Worm (Caenorhabditis elegans) whole organism, young adult: ENCODE measurements around the gene C53B4.3.

Experiments
- B0019.2 ChIP-seq: fragments of 200-800 bp; sonication (Bioruptor generic); conservative IDR thresholded peaks from 2 replicates; pipeline ENCODE4 v1.3.6; 2022; ENCODE audit warnings: missing genetic modification reagents, missing genetic modification characterization, missing compliant biosample characterization
- F10E7.11 ChIP-seq: sonication (generic microtip); optimal IDR thresholded peaks from 2 replicates; lab custom pipeline; 2017; ENCODE audit warnings: mild to moderate bottlenecking, missing genetic modification characterization, moderate library complexity, missing compliant biosample characterization
- F22D6.2 ChIP-seq: sonication (generic microtip); optimal IDR thresholded peaks from 2 replicates; lab custom pipeline; 2016; ENCODE audit warnings: mild to moderate bottlenecking, missing genetic modification characterization, missing compliant biosample characterization
- F23B12.7 ChIP-seq: sonication (generic microtip); optimal IDR thresholded peaks from 2 replicates; lab custom pipeline; 2017; ENCODE audit warnings: missing genetic modification characterization, mild to moderate bottlenecking, missing compliant biosample characterization, antibody characterized with exemption, moderate library complexity; ENCODE audit not compliant: insufficient read depth
- K12H6.12 ChIP-seq: fragments of 200-800 bp; sonication (Bioruptor generic); optimal IDR thresholded peaks from 2 replicates; lab custom pipeline; 2018; ENCODE audit warnings: mild to moderate bottlenecking, missing genetic modification characterization, missing compliant biosample characterization
- Y79H2A.3 ChIP-seq: fragments of 200-800 bp; sonication (Bioruptor generic); conservative IDR thresholded peaks from 2 replicates; pipeline ENCODE4 v1.3.6; 2022; ENCODE audit warnings: missing genetic modification reagents, missing genetic modification characterization, missing compliant biosample characterization
- Y95B8A.8 ChIP-seq: fragments of 200-800 bp; sonication (Bioruptor generic); IDR thresholded peaks from 2 replicates; pipeline ENCODE4 v1.3.6; 2022; ENCODE audit warnings: missing genetic modification reagents, missing genetic modification characterization, missing compliant biosample characterization
- akir-1 ChIP-seq: fragments of 200-800 bp; sonication (Bioruptor generic); optimal IDR thresholded peaks from 2 replicates; lab custom pipeline; 2018; ENCODE audit warnings: mild to moderate bottlenecking, missing genetic modification characterization, moderate library complexity, missing compliant biosample characterization
- atf-7 ChIP-seq: sonication (generic microtip); optimal IDR thresholded peaks from 2 replicates; lab custom pipeline; 2017; ENCODE audit warnings: mild to moderate bottlenecking, missing genetic modification characterization, missing compliant biosample characterization
- attf-5 ChIP-seq: fragments of 200-800 bp; sonication (Bioruptor generic); optimal IDR thresholded peaks from 2 replicates; lab custom pipeline; 2018; ENCODE audit warnings: mild to moderate bottlenecking, missing genetic modification characterization, missing compliant biosample characterization
- attf-6 ChIP-seq: fragments of 200-800 bp; sonication (Bioruptor generic); IDR thresholded peaks from 2 replicates; pipeline ENCODE4 v1.3.6; 2022; ENCODE audit warnings: missing genetic modification reagents, missing genetic modification characterization, missing compliant biosample characterization
- bed-1 ChIP-seq: fragments of 200-800 bp; sonication (Bioruptor generic); IDR thresholded peaks from 2 replicates; pipeline ENCODE4 v1.3.6; 2022; ENCODE audit warnings: missing genetic modification reagents, missing genetic modification characterization, missing compliant biosample characterization
- ceh-27 ChIP-seq: fragments of 200-800 bp; sonication (Bioruptor generic); optimal IDR thresholded peaks from 2 replicates; lab custom pipeline; 2018; ENCODE audit warnings: mild to moderate bottlenecking, missing genetic modification characterization, moderate library complexity, missing compliant biosample characterization
- ceh-58 ChIP-seq: fragments of 200-800 bp; sonication (Bioruptor generic); IDR thresholded peaks from 2 replicates; pipeline ENCODE4 v1.3.6; 2022; ENCODE audit warnings: missing genetic modification characterization, missing compliant biosample characterization
- dox-1 ChIP-seq: fragments of 200-800 bp; sonication (Bioruptor generic); IDR thresholded peaks from 2 replicates; pipeline ENCODE4 v1.3.6; 2022; ENCODE audit warnings: missing genetic modification reagents, missing genetic modification characterization, missing compliant biosample characterization
- efl-1 ChIP-seq: fragments of 150-350 bp; optimal IDR thresholded peaks from 2 replicates; lab custom pipeline; 2014; ENCODE audit warnings: missing biosample characterization, missing genetic modification reagents, missing genetic modification characterization
- hsf-1 ChIP-seq: fragments of 200-800 bp; sonication (Bioruptor generic); IDR thresholded peaks from 2 replicates; pipeline ENCODE4 v1.3.6; 2022; ENCODE audit warnings: missing genetic modification reagents, missing genetic modification characterization, missing compliant biosample characterization
- let-607 ChIP-seq, 2 experiments: fragments of 200-800 bp in 1 of 2; sonication (Bioruptor generic) in 1 of 2; sonication (generic microtip) in 1 of 2; optimal IDR thresholded peaks; 2 replicates each; lab custom pipeline; 2016 to 2018; ENCODE audit warnings: mild to moderate bottlenecking in 2 of 2, missing compliant biosample characterization in 2 of 2, missing genetic modification characterization in 2 of 2, moderate library complexity in 2 of 2, missing genotype in 1 of 2
- lin-35 ChIP-seq, 3 experiments: fragments of 150-350 bp in 2 of 3; sonication (generic microtip) in 1 of 3; optimal IDR thresholded peaks; 2 replicates each; lab custom pipeline; 2014 to 2018; ENCODE audit warnings: missing biosample characterization in 3 of 3, missing genetic modification characterization in 3 of 3, missing genetic modification reagents in 3 of 3
- lsl-1 ChIP-seq: fragments of 200-800 bp; sonication (Bioruptor generic); optimal IDR thresholded peaks from 2 replicates; lab custom pipeline; 2018; ENCODE audit warnings: mild to moderate bottlenecking, missing genetic modification characterization, moderate library complexity, missing compliant biosample characterization
- lsy-27 ChIP-seq: sonication (generic microtip); optimal IDR thresholded peaks from 2 replicates; lab custom pipeline; 2017; ENCODE audit warnings: missing genetic modification characterization, mild to moderate bottlenecking, missing compliant biosample characterization, antibody characterized with exemption, missing genotype, borderline replicate concordance; ENCODE audit not compliant: insufficient read depth
- madf-10 ChIP-seq: sonication (generic microtip); optimal IDR thresholded peaks from 2 replicates; lab custom pipeline; 2016; ENCODE audit warnings: mild to moderate bottlenecking, missing genetic modification characterization, missing compliant biosample characterization
- madf-3 ChIP-seq: fragments of 200-800 bp; sonication (Bioruptor generic); IDR thresholded peaks from 2 replicates; pipeline ENCODE4 v1.3.6; 2022; ENCODE audit warnings: missing genetic modification reagents, missing genetic modification characterization, missing compliant biosample characterization
- madf-8 ChIP-seq: fragments of 200-800 bp; sonication (Bioruptor generic); conservative IDR thresholded peaks from 2 replicates; pipeline ENCODE4 v1.3.6; 2022; ENCODE audit warnings: missing genetic modification reagents, missing genetic modification characterization, missing compliant biosample characterization
- mcd-1 ChIP-seq: fragments of 200-800 bp; sonication (Bioruptor generic); IDR thresholded peaks from 2 replicates; pipeline ENCODE4 v1.3.6; 2022; ENCODE audit warnings: missing genetic modification reagents, missing genetic modification characterization, missing compliant biosample characterization
- mes-4 ChIP-seq: sonication (generic microtip); optimal IDR thresholded peaks from 2 replicates; lab custom pipeline; 2016; ENCODE audit warnings: missing genotype, missing genetic modification characterization, missing compliant biosample characterization
- mxl-1 ChIP-seq: sonication (generic microtip); optimal IDR thresholded peaks from 2 replicates; lab custom pipeline; 2016; ENCODE audit warnings: missing genetic modification characterization, missing compliant biosample characterization
- nfya-1 ChIP-seq: sonication (generic microtip); optimal IDR thresholded peaks from 2 replicates; lab custom pipeline; 2017; ENCODE audit warnings: antibody characterized with exemption, missing compliant biosample characterization, missing genetic modification characterization, borderline replicate concordance; ENCODE audit not compliant: insufficient read depth
- nfyb-1 ChIP-seq: fragments of 200-800 bp; sonication (Bioruptor generic); IDR thresholded peaks from 2 replicates; pipeline ENCODE4 v1.3.6; 2022; ENCODE audit warnings: missing genetic modification reagents, missing genetic modification characterization, missing compliant biosample characterization
- nhr-179 ChIP-seq: sonication (generic microtip); optimal IDR thresholded peaks from 2 replicates; lab custom pipeline; 2016; ENCODE audit warnings: mild to moderate bottlenecking, missing genetic modification characterization, missing compliant biosample characterization
- pbrm-1 ChIP-seq: fragments of 200-800 bp; sonication (Bioruptor generic); IDR thresholded peaks from 2 replicates; pipeline ENCODE4 v1.3.6; 2022; ENCODE audit warnings: missing genetic modification reagents, missing genetic modification characterization, missing compliant biosample characterization
- pha-4 ChIP-seq: fragments of 150-350 bp; sonication (generic microtip); optimal IDR thresholded peaks from 2 replicates; lab custom pipeline; 2014; ENCODE audit warnings: missing biosample characterization, missing genetic modification reagents, missing genetic modification characterization
- rec-8 ChIP-seq, 2 experiments: sonication (generic microtip); optimal IDR thresholded peaks; 2 replicates each; lab custom pipeline; 2016; ENCODE audit warnings: mild to moderate bottlenecking in 2 of 2, missing genetic modification characterization in 2 of 2, missing genetic modification reagents in 2 of 2, missing genotype in 2 of 2, missing biosample characterization in 1 of 2, missing compliant biosample characterization in 1 of 2, moderate library complexity in 1 of 2
- repo-1 ChIP-seq: sonication (generic microtip); optimal IDR thresholded peaks from 2 replicates; lab custom pipeline; 2017; ENCODE audit warnings: mild to moderate bottlenecking, missing genetic modification characterization, missing compliant biosample characterization
- rpc-1 ChIP-seq, 2 experiments: fragments of 150-350 bp in 1 of 2; sonication (generic microtip) in 1 of 2; optimal IDR thresholded peaks; 2 replicates each; lab custom pipeline; 2014 to 2018; ENCODE audit warnings: missing biosample characterization in 1 of 2, missing genetic modification characterization in 1 of 2, missing genetic modification reagents in 1 of 2, missing genotype in 1 of 2
- sdz-38 ChIP-seq: sonication (generic microtip); optimal IDR thresholded peaks from 2 replicates; lab custom pipeline; 2016; ENCODE audit warnings: missing genotype, missing genetic modification characterization, missing compliant biosample characterization
- snpc-1.3 ChIP-seq: sonication (generic microtip); optimal IDR thresholded peaks from 2 replicates; lab custom pipeline; 2017; ENCODE audit warnings: missing genetic modification characterization, mild to moderate bottlenecking, missing compliant biosample characterization, antibody characterized with exemption, moderate library complexity, missing genotype, missing genetic modification reagents; ENCODE audit not compliant: insufficient read depth
- snpc-4 ChIP-seq, 5 experiments: fragments of 150-350 bp in 1 of 5; sonication (generic microtip) in 4 of 5; optimal IDR thresholded peaks; 2 replicates each; lab custom pipeline; 2014 to 2018; ENCODE audit warnings: missing genetic modification characterization in 5 of 5, missing biosample characterization in 3 of 5, antibody characterized with exemption in 2 of 5, mild to moderate bottlenecking in 2 of 5, missing compliant biosample characterization in 2 of 5, missing genotype in 2 of 5, moderate library complexity in 2 of 5, missing genetic modification reagents in 1 of 5
- somi-1 ChIP-seq: fragments of 200-800 bp; sonication (Bioruptor generic); optimal IDR thresholded peaks from 2 replicates; lab custom pipeline; 2018; ENCODE audit warnings: mild to moderate bottlenecking, missing genetic modification characterization, missing compliant biosample characterization
- unc-130 ChIP-seq: sonication (generic microtip); optimal IDR thresholded peaks from 2 replicates; lab custom pipeline; 2016; ENCODE audit warnings: missing genetic modification reagents, missing genetic modification characterization, missing compliant biosample characterization
- zfh-2 ChIP-seq: fragments of 200-800 bp; sonication (Bioruptor generic); conservative IDR thresholded peaks from 2 replicates; pipeline ENCODE4 v1.3.6; 2022; ENCODE audit warnings: missing genetic modification reagents, missing genetic modification characterization, missing compliant biosample characterization
- zim-3 ChIP-seq: sonication (generic microtip); optimal IDR thresholded peaks from 2 replicates; lab custom pipeline; 2017; ENCODE audit warnings: mild to moderate bottlenecking, missing genetic modification characterization, moderate library complexity, missing compliant biosample characterization
- ztf-18 ChIP-seq: sonication (generic microtip); optimal IDR thresholded peaks from 2 replicates; lab custom pipeline; 2016; ENCODE audit warnings: missing genotype, mild to moderate bottlenecking, missing genetic modification characterization, missing compliant biosample characterization
- ztf-22 ChIP-seq: fragments of 200-800 bp; sonication (Bioruptor generic); optimal IDR thresholded peaks from 2 replicates; lab custom pipeline; 2018; ENCODE audit warnings: mild to moderate bottlenecking, missing genetic modification characterization, moderate library complexity, missing compliant biosample characterization
- ztf-3 ChIP-seq: fragments of 200-800 bp; sonication (Bioruptor generic); optimal IDR thresholded peaks from 2 replicates; lab custom pipeline; 2018; ENCODE audit warnings: mild to moderate bottlenecking, missing genetic modification characterization, missing compliant biosample characterization

C53B4.3 gene

ce11 chrIV:8973249-8973958, at the start of gene C53B4.3:
TSS of gene C53B4.3 (minus strand) at chrIV:8973712.
- TF ChIP-seq madf-10 (tag; lab: Kevin White, UChicago) = peak; percentile 19
- TF ChIP-seq F10E7.11 = no peak
- TF ChIP-seq ceh-27 (GFP tag; lab: Kevin White, UChicago) = peak; percentile 82
- no peak for TF ChIP-seq madf-3 (GFP tag; lab: Robert Waterston, UW)
- TF ChIP-seq atf-7 (tag; lab: Kevin White, UChicago) = peak; percentile 47
- TF ChIP-seq sdz-38 (tag; lab: Kevin White, UChicago) = no peak
- TF ChIP-seq lsl-1 (GFP tag; lab: Kevin White, UChicago) = peak; percentile 38
- TF ChIP-seq snpc-4 (GFP tag; optimal IDR thresholded peaks at IDR 0.05; lab: Kevin White, UChicago) = peak; percentile 38
- peak in 3 of 4 experiments; percentile 25 to 51 (median 36) for TF ChIP-seq snpc-4 (tag; optimal IDR thresholded peaks at IDR 0.05; lab: Kevin White, UChicago)
- no peak for TF ChIP-seq B0019.2 (GFP tag; lab: Robert Waterston, UW)
- no peak for TF ChIP-seq pbrm-1
- TF ChIP-seq ztf-22 (GFP tag; lab: Kevin White, UChicago) = no peak
- TF ChIP-seq snpc-1.3 (tag; lab: Kevin White, UChicago) = peak; percentile 31
- no peak for TF ChIP-seq ztf-3
- no peak for TF ChIP-seq Y95B8A.8 (GFP tag; lab: Robert Waterston, UW)
- TF ChIP-seq nfya-1 (tag; lab: Kevin White, UChicago) = no peak
- TF ChIP-seq mxl-1 (tag; lab: Kevin White, UChicago) = no peak
- TF ChIP-seq lin-35 (GFP tag; optimal IDR thresholded peaks at IDR 0.05; lab: Kevin White, UChicago) = peak in 1 of 3 experiments; percentile 47
- peak; percentile 55; the same call in 1 of the 2 replicates for TF ChIP-seq dox-1
- TF ChIP-seq unc-130 (GFP tag; lab: Kevin White, UChicago) = peak; percentile 49
- TF ChIP-seq rpc-1 (optimal IDR thresholded peaks at IDR 0.05; lab: Kevin White, UChicago) = no peak
- no peak for TF ChIP-seq rpc-1 (tag; optimal IDR thresholded peaks at IDR 0.05; lab: Kevin White, UChicago)
- no peak for TF ChIP-seq mes-4 (tag; lab: Kevin White, UChicago)
- TF ChIP-seq K12H6.12 = peak; percentile 40
- no peak for TF ChIP-seq hsf-1 (GFP tag; lab: Robert Waterston, UW)
- TF ChIP-seq nfyb-1 (GFP tag; lab: Robert Waterston, UW) = no peak
- no peak for TF ChIP-seq efl-1
- no peak for TF ChIP-seq lsy-27 (tag; lab: Kevin White, UChicago)
- peak; percentile 36 for TF ChIP-seq akir-1 (GFP tag; lab: Kevin White, UChicago)
- TF ChIP-seq F23B12.7 (tag; lab: Kevin White, UChicago) = peak; percentile 30
- no peak for TF ChIP-seq repo-1
- TF ChIP-seq mcd-1 (GFP tag; lab: Robert Waterston, UW) = peak; percentile 64
- no peak; the same call in 1 of the 2 replicates for TF ChIP-seq Y79H2A.3 (GFP tag; lab: Robert Waterston, UW)
- no peak for TF ChIP-seq attf-6
- no peak for TF ChIP-seq madf-8 (GFP tag; lab: Robert Waterston, UW)
- no peak for TF ChIP-seq somi-1 (GFP tag; lab: Kevin White, UChicago)
- TF ChIP-seq pha-4 = no peak
- no peak for TF ChIP-seq bed-1 (GFP tag; lab: Robert Waterston, UW)
- TF ChIP-seq nhr-179 (tag; lab: Kevin White, UChicago) = no peak
- TF ChIP-seq zfh-2 (GFP tag; lab: Robert Waterston, UW) = no peak
- TF ChIP-seq ztf-18 (tag; lab: Kevin White, UChicago) = no peak
- no peak for TF ChIP-seq F22D6.2 (tag; lab: Kevin White, UChicago)
- peak in 1 of 2 experiments; percentile 57 for TF ChIP-seq rec-8 (tag; optimal IDR thresholded peaks at IDR 0.05; lab: Kevin White, UChicago)
- no peak for TF ChIP-seq attf-5 (GFP tag; lab: Kevin White, UChicago)
- no peak for TF ChIP-seq ceh-58
- TF ChIP-seq zim-3 (tag; lab: Kevin White, UChicago) = peak; percentile 22
- peak in 1 of 2 experiments; percentile 55 for TF ChIP-seq let-607 (tag; optimal IDR thresholded peaks at IDR 0.05; lab: Kevin White, UChicago)
